Fruit fly (Drosophila melanogaster) ovary, adult (tissue): ENCODE data around the gene Dhc62B.
A peak's percentile ranks its signal among the peaks of the same experiment; 100 is the strongest.

Source experiments
- CG17801 ChIP-seq: fragments of 200-800 bp; optimal IDR thresholded peaks from 2 replicates; lab custom pipeline; 2019; ENCODE audit warnings: missing biosample characterization, mild to moderate bottlenecking, missing genetic modification characterization, moderate library complexity; ENCODE audit not compliant: partially characterized antibody

Dhc62B gene

DNA sequence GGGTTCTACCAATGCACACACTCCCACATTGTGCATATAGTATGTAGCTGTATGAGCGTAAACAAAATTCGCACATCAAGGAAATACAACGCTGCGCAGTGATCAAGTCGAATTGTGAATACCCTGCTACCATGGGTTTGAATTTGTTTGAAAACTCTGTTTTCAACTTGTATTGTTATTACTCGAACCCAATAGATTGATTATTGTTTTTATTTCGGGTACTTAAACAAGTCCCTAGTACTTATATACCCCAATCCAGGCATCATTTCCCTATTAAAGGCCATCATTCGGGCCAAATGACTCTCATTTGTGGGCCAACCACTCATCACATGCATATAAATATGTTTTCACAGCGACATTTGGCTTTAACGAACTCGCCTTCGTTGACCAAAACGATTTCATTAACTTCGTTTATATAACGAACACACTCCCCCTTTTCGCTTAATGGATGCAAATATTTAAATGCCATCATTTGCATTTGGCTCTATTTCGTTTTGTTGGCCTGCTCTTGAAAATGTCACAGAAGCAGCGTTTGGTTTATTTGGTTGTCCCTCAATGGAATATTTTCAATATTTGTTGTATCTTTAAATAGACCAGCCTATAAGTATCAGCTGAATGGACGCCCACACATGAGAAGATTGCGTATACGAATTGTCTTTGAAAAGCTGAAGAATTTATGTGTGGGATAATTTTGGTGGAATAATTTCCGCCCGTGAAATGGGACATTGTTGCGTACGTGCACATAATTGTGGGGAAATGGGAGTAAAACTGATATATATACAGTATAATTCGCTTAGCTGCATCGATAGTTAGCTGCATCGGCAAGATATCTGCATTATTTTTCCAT lies 31.2 kb downstream of the Dhc62B start:
- TF ChIP-seq CG17801 (GFP tag; lab: Kevin White, UChicago): no peak

DNA sequence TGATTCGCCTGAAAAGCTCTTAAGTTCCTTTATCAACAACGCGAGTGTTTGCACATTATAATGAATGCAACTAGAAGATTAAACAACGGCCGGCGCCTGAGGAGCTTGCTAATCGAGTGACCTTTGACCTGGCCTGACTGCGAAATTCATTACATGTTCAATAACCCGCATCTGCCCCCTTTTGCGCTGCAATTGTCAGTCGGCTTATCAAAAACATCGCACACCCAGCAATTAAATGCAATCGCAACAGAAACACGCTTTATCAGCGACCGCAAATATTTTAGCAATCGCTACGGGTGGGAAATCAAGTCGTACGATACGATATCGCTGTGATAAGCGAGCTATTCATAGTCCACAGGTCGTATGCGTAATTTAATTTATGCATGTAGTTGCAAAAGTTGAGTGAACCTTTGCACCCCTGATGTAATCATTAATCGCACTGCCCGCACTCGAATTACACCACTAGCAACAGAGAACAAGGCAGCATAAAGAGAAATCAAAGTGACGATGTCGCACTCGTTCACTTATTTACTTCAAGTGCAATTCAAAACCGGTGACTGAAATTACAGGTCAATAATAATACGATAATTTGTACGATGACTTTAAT lies 31.9 kb downstream of the Dhc62B start:
- TF ChIP-seq CG17801 (GFP tag; lab: Kevin White, UChicago): peak; percentile 3

DNA sequence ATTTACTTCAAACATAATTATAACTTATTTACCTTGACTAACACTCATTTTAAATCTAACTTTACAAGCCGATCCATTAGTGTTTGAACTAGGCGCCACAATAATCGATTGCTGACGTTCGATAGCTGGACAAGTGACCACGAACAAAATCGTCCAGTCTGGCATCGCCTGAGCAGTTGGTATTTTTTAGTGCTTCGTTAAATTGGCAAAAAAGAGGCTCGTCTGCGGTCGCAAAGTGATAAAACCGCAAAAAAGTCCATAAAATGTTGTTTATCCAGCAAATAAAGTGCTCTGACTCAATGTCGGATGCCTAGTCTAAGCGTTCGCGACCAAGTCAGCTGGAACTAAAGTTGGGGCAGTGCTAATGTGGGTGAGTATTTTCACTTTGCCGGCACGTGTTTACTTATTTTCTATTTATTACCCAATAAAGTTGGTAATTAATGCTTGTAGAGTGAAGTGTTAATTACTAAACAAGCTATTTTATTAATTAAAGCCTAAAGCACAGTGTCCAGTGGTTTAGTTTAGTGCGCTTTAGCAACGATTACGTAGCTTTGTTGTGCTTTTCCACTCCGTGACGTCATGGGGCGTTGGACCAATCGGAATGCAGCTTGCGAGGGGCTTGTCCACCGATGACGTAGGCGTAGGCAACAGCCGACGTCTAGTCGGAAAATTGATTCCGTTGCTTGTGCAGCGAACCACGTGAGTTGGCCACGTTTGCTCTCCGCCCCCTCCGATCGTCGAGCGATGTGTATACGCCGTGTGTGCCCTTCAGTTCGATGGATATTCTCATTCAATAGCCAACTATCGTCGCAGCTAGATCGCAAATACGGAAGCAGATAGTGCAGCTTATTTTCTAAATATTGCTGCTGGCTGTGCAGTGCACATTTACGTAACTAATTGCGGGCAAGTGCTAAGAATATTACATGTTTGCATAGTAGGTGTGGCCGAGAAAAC lies 32.9 kb downstream of the Dhc62B start, which contains the start of gene Gk2:
Gene Gk2, plus strand, starts transcription at position 33 of the 954 bp plus-strand sequence.
- TF ChIP-seq CG17801 (GFP tag; lab: Kevin White, UChicago): no peak

DNA sequence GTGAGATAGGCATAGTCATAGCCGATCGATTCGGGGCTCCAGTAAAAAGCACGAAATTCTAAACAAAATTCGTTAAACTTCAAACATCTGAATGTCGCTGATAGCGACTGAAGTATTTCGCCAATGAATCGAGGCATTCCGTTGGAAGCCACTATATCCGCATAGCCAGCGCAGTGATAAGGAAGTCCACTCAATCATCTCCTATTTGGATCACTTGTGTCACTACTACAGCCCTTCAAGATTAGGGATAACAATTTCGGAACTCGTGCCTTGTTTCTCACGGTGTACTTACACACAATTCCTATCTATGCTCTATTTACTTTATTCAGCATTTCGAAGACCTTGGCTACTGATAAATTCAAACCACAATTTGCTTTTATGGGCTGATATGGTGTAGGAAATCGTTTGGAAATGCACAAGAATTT lies 33.6 kb downstream of the Dhc62B start, which contains the start of gene PIG-Wb:
Gene PIG-Wb, minus strand, starts transcription at position 209 of the 425 bp plus-strand sequence.
- no peak for TF ChIP-seq CG17801 (GFP tag; lab: Kevin White, UChicago)

DNA sequence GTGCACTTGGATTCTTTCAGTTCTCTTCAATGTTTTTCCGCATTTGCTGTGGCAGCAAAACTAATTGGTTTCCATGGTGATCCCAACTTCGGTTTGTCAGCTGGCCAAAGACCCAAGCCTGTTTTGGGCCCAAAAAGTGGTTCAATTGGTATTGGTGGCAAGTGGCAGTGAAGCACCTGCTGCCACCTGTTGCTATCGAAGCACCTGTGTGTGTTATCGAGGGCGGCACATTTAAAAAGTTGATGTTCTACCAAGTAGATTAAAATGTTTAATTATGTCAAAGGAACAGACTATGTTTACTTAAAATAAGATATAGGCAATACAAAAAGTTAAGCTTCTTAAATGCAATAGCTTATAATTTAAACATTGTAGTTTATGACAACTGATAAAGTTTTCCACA lies 36.0 kb downstream of the Dhc62B start, which contains the start of gene Oseg4:
Gene Oseg4, minus strand, starts transcription at position 165 of the 400 bp plus-strand sequence.
- no peak for TF ChIP-seq CG17801 (GFP tag; lab: Kevin White, UChicago)

DNA sequence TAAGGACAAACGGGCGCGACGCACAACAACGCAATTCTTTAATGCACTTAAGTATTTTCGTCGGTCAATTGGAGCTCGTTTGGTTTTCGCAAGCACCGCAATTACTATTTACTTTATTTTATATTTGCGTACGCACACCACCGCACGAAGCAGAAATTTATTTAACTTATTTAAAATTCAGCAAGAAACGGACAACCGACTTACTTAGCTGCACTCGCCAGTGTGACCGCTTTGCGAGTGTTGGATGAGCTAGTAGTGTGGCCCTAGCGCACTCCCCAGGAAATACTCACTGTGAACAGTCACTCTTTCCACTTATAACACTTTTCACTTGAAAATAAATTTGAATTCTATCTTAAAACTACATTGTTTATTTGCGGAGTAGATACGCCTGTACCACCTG lies 40.7 kb downstream of the Dhc62B start, which contains the start of gene drpr:
Gene drpr, minus strand, starts transcription at position 235 of the 400 bp plus-strand sequence.
- TF ChIP-seq CG17801 (GFP tag; lab: Kevin White, UChicago): peak; percentile 45

DNA sequence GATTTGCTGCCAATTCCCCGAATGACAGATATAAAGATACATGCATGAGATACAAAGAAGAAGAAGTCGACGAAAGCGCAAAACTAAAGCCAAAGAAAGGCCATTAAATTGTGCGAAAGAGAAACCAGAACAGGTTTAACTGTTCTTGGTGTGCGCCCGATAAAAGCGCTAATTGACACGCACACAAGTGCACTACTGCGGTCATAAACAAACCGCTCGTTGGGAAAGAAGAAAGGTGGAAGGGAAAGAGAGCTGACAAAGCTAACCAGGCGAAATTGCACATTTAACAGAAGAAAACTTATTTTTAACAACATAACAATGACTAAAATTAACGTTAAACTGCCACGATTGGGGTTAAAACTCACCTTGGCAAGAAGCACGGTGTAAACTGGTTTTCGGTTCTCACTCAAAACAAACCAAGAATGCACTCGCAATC lies 41.4 kb downstream of the Dhc62B start:
- no peak for TF ChIP-seq CG17801 (GFP tag; lab: Kevin White, UChicago)

DNA sequence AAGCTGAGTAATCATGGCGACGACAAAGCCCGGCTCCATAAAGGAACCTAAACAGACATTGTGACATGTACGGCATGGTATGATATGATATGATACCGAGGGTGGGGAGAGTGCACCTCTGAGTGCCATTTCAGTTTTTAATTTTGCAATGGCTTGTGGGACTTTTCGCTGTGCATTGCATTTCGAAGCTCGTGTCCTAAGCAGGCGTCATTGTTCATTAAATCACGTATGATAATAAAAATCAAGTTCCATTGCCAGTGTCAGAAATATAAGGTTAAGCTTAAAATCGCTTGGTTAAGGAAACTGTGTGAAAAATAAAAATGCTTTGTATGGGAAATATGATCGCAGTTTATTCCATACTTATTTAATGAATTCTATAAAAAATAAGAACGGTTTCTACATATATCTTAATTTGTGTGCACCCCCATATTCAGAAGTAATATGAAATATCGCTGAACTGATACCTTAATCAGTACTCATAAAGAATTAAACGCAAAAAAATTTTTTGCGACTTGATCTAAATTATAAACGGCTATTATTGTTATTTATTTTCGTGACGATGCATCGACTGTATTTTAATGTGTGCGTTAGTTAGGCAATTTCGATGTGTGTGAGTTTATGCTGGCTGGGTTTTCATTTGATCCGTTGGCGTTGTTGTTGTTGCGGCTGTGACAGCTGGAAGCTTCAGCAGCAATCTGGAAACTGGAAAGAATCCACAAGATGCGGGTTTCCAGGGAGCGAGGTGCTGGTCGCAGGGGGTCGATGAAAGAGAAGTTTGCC lies 42.0 kb downstream of the Dhc62B start:
- no peak for TF ChIP-seq CG17801 (GFP tag; lab: Kevin White, UChicago)

DNA sequence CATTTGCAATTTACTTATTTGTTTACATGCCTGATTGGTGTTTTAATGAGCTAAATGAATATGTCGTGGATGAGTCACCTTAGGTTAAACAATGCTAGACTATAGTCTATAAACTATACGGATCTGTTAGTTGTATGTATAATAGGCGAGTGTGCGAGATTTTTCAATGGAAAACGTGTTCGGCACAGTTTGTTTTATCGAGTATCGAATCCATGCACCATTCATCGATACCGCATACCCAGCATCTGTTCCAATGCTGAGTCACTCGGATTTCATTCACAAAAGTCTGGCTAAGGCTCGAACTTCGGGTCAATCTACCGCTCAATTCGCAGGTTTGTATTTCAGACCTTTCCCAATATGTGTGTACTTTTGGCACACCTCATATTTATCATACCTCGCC lies 44.1 kb downstream of the Dhc62B start:
- TF ChIP-seq CG17801 (GFP tag; lab: Kevin White, UChicago): no peak

DNA sequence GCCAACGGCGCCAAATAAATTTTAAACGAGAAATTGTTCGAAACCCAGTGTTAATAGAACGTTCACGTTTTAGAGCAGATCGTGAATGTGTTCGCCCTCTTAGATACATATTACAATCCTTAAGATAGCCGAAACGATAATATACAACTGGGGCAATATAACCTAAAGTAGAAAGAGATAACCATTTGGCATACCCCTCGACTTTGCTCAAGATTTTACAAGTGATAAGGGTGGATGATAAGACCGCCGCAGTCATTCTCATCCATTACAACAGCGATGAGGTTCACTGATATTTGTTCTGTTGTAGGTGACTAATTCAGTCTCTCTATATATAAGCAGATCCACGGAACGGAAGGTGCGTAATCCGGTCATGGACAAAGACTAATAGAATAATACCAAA lies 44.8 kb downstream of the Dhc62B start:
- no peak for TF ChIP-seq CG17801 (GFP tag; lab: Kevin White, UChicago)

DNA sequence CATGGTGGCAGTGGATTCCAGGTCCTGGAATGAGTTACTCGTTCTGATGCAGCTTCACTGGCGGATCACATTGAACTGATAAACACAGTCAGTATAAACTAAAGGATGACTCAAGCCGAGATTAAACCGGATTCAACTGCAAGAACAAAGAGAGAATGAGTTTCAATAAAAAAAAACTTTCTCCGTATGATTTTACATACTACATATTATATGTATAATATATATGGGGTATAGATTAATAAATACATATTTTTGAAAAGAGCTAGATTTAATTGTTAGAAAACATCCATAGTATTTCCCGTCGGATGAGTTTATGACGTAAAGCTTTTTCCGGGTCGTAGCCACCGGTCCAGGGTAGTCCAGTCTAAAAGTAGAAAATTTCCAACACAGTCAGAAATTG lies 47.5 kb downstream of the Dhc62B start, which contains the start of gene CG12035:
Gene CG12035, plus strand, starts transcription at position 301 of the 400 bp plus-strand sequence.
- TF ChIP-seq CG17801 (GFP tag; lab: Kevin White, UChicago): no peak

DNA sequence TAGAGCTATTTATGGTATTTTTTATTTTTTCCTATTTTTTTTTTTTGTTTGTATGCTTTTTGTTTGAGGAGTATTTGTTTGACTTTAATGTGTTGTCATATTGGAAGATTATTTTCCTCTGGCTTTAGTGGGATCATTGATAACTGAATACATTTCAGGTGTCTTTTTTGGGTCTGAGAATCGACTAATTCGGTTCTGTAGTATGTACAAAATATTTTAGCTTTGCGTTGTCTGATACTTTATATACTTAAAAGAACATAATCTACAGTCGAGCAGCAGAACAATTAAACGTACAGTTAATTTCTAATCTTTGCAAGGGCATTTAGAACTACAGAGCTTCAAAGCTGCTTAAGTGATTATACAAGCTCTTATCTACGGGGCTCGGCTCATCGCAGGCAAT lies 48.5 kb downstream of the Dhc62B start, which contains the start of gene CG18171:
Gene CG18171, minus strand, starts transcription at position 101 of the 400 bp plus-strand sequence.
- no peak for TF ChIP-seq CG17801 (GFP tag; lab: Kevin White, UChicago)

DNA sequence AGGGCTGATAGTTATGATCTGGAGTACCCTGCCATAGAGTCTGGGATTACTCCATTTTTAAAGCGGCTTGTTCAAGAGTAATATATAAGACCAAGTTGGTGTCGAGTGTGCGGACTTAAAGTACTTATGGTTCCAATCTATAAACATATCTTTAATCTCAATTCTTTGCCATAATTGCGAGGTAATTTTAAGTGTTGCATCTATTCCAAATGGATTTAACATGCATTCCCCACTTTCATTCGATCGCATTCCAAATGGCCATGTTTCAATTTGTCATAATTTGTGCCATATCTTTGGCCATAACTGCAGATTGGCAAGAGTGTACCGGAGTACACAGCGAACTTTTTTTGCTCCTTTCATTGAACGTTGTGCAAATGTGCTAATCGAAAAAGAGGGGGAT lies 60.3 kb downstream of the Dhc62B start:
- TF ChIP-seq CG17801 (GFP tag; lab: Kevin White, UChicago): no peak
